Worm (Caenorhabditis elegans) whole organism, young adult: ENCODE results near the gene fbxo-11.2.

Source experiments
- F57C9.4 ChIP-seq: sonication (generic microtip); optimal IDR thresholded peaks from 2 replicates; lab custom pipeline; 2017; ENCODE audit warnings: mild to moderate bottlenecking, missing genetic modification characterization, missing compliant biosample characterization
- Y95B8A.8 ChIP-seq: fragments of 200-800 bp; sonication (Bioruptor generic); IDR thresholded peaks from 2 replicates; pipeline ENCODE4 v1.3.6; 2022; ENCODE audit warnings: missing genetic modification reagents, missing genetic modification characterization, missing compliant biosample characterization
- ZK185.1 ChIP-seq: sonication (generic microtip); optimal IDR thresholded peaks from 2 replicates; lab custom pipeline; 2016; ENCODE audit warnings: mild to moderate bottlenecking, missing genetic modification characterization, missing compliant biosample characterization; ENCODE audit not compliant: poor library complexity, severe bottlenecking
- attf-3 ChIP-seq: fragments of 200-800 bp; sonication (Bioruptor generic); conservative IDR thresholded peaks from 2 replicates; pipeline ENCODE4 v1.3.6; 2022; ENCODE audit warnings: missing genetic modification reagents, missing genetic modification characterization, missing compliant biosample characterization
- attf-6 ChIP-seq: fragments of 200-800 bp; sonication (Bioruptor generic); IDR thresholded peaks from 2 replicates; pipeline ENCODE4 v1.3.6; 2022; ENCODE audit warnings: missing genetic modification reagents, missing genetic modification characterization, missing compliant biosample characterization
- bed-1 ChIP-seq: fragments of 200-800 bp; sonication (Bioruptor generic); IDR thresholded peaks from 2 replicates; pipeline ENCODE4 v1.3.6; 2022; ENCODE audit warnings: missing genetic modification reagents, missing genetic modification characterization, missing compliant biosample characterization
- dpff-1 ChIP-seq: sonication (generic microtip); optimal IDR thresholded peaks from 2 replicates; lab custom pipeline; 2017; ENCODE audit warnings: mild to moderate bottlenecking, missing genetic modification characterization, missing compliant biosample characterization
- efl-1 ChIP-seq: fragments of 150-350 bp; optimal IDR thresholded peaks from 2 replicates; lab custom pipeline; 2014; ENCODE audit warnings: missing biosample characterization, missing genetic modification reagents, missing genetic modification characterization
- madf-10 ChIP-seq: sonication (generic microtip); optimal IDR thresholded peaks from 2 replicates; lab custom pipeline; 2016; ENCODE audit warnings: mild to moderate bottlenecking, missing genetic modification characterization, missing compliant biosample characterization
- nhr-90 ChIP-seq: sonication (generic microtip); optimal IDR thresholded peaks from 2 replicates; lab custom pipeline; 2016; ENCODE audit warnings: missing genotype, mild to moderate bottlenecking, missing genetic modification characterization, missing compliant biosample characterization
- snpc-4 ChIP-seq, 5 experiments: fragments of 150-350 bp in 1 of 5; sonication (generic microtip) in 4 of 5; optimal IDR thresholded peaks; 2 replicates each; lab custom pipeline; 2014 to 2018; ENCODE audit warnings: missing genetic modification characterization in 5 of 5, missing biosample characterization in 3 of 5, antibody characterized with exemption in 2 of 5, mild to moderate bottlenecking in 2 of 5, missing compliant biosample characterization in 2 of 5, missing genotype in 2 of 5, moderate library complexity in 2 of 5, missing genetic modification reagents in 1 of 5
- ztf-18 ChIP-seq: sonication (generic microtip); optimal IDR thresholded peaks from 2 replicates; lab custom pipeline; 2016; ENCODE audit warnings: missing genotype, mild to moderate bottlenecking, missing genetic modification characterization, missing compliant biosample characterization
- ztf-28 ChIP-seq: fragments of 200-800 bp; sonication (Bioruptor generic); IDR thresholded peaks from 2 replicates; pipeline ENCODE4 v1.3.6; 2022; ENCODE audit warnings: missing genetic modification reagents, missing genetic modification characterization, missing compliant biosample characterization

ce11 chrIII:1008091-1008490, 45.0 kb downstream of the fbxo-11.2 start, which contains the start of gene clc-27:
- TF ChIP-seq madf-10 (no peak), ztf-28 (GFP tag; lab: Robert Waterston, UW) (no peak), bed-1 (GFP tag; lab: Robert Waterston, UW) (no peak), ztf-18 (tag; lab: Kevin White, UChicago) (no peak), efl-1 (no peak), nhr-90 (tag; lab: Kevin White, UChicago) (no peak), Y95B8A.8 (GFP tag; lab: Robert Waterston, UW) (no peak), snpc-4 (GFP tag; optimal IDR thresholded peaks at IDR 0.05; lab: Kevin White, UChicago) (no peak), snpc-4 (tag; optimal IDR thresholded peaks at IDR 0.05; lab: Kevin White, UChicago) (no peak), F57C9.4 (tag; lab: Kevin White, UChicago) (no peak), attf-6 (GFP tag; lab: Robert Waterston, UW) (no peak), dpff-1 (tag; lab: Kevin White, UChicago) (no peak), ZK185.1 (tag; lab: Kevin White, UChicago) (no peak), attf-3 (GFP tag; lab: Robert Waterston, UW) (no peak)
